Worm (Caenorhabditis elegans) whole organism, midembryonic: ENCODE measurements around the gene srx-105.

Experiments used
- T22C8.4 ChIP-seq: fragments of 200-800 bp; sonication (Bioruptor generic); IDR thresholded peaks from 2 replicates; pipeline ENCODE4 v1.3.6; 2022; ENCODE audit warnings: missing genetic modification characterization, missing compliant biosample characterization
- cog-1 ChIP-seq: sonication (generic microtip); optimal IDR thresholded peaks from 2 replicates; lab custom pipeline; 2016; ENCODE audit warnings: missing genetic modification characterization, missing compliant biosample characterization
- flt-1 ChIP-seq: fragments of 200-800 bp; sonication (Bioruptor generic); IDR thresholded peaks from 2 replicates; pipeline ENCODE4 v1.3.6; 2022; ENCODE audit warnings: missing genetic modification characterization, missing compliant biosample characterization
- klf-2 ChIP-seq: fragments of 200-800 bp; sonication (Bioruptor generic); conservative IDR thresholded peaks from 2 replicates; pipeline ENCODE4 v1.3.6; 2022; ENCODE audit warnings: missing genetic modification reagents, missing genetic modification characterization, missing compliant biosample characterization
- med-1 ChIP-seq: sonication (generic microtip); optimal IDR thresholded peaks from 2 replicates; lab custom pipeline; 2017; ENCODE audit warnings: missing genetic modification characterization, mild to moderate bottlenecking, missing compliant biosample characterization, antibody characterized with exemption, missing genetic modification reagents; ENCODE audit not compliant: insufficient read depth
- tab-1 ChIP-seq: fragments of 200-800 bp; sonication (Bioruptor generic); IDR thresholded peaks from 2 replicates; pipeline ENCODE4 v1.3.6; 2022; ENCODE audit warnings: missing genetic modification characterization, missing compliant biosample characterization
- ztf-23 ChIP-seq: fragments of 200-800 bp; sonication (Bioruptor generic); IDR thresholded peaks from 2 replicates; pipeline ENCODE4 v1.3.6; 2022; ENCODE audit warnings: missing genetic modification reagents, missing genetic modification characterization, missing compliant biosample characterization

DNA sequence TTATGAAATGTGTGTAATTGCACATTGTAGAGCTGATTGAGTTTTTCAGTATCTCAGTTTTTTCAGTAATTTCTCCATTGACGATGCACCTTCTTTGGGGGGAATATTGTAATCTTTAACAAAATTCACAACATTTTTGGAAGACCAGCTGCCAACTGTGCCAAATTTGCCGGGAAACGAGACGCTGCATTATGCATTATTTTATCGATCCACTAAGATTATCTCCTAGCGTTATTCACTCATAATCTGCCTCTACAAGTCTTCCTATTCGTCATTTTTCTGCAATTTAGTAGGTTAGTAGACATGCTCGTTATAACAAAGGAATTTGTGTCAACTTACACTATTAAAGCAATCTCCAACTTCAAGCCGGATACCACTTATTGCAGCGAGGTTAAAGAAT lies 30.5 kb upstream of the srx-105 start, which contains the start of the genes sdz-12 and bath-31:
- TF ChIP-seq cog-1 (no peak), klf-2 (GFP tag; lab: Robert Waterston, UW) (no peak), tab-1 (no peak), T22C8.4 (GFP tag; lab: Robert Waterston, UW) (no peak), flt-1 (GFP tag; lab: Robert Waterston, UW) (no peak), ztf-23 (no peak), med-1 (GFP tag; lab: Kevin White, UChicago) (no peak)
